Fruit fly (Drosophila melanogaster): ENCODE measurements around the gene ScsbetaA.

Gene ScsbetaA

DNA sequence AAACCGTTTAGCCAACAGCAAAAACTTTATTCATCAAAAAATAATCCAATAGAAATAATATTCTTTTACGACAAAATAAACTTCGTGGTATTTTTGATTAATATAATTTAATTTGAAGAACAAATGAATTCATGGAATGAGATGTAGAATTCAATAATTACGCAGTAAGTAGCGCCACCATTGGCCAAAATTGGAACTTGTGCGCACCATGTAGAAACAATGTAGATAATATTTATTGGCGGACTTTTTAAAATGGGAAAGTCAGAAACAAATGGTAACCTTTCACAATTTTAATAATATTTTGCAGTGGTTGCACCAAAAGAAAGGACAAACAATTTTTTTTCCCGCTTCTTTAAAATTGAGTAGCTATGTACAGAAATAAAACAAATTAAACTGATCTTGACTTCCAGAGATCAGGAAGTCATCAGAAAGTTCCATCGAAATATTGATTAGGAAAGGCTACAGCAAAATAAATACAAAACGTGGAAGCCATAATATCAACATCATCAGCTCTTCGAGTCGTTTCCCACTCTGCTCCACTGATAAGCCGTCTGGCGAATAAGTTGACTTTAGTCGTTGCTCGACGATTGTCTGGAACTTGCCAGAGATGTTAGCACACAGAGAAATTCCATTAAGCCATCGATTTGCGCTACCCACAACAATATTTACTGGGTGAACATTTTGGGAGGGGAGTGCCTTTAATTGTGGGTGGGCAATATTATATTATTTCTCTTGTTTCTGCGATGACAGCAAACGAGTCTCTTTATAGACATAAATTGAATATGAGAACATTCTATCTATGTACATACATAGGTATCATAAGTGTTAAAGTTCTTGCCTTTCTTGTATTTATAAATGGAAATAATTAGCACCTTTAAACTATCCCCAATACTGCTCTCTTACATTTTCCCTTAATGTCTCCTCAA is 41.6 kb downstream of the ScsbetaA start:
- TF ChIP-seq CG8159 (tag; optimal IDR thresholded peaks at IDR 0.05), result peak; percentile 17
- TF ChIP-seq CG9948 (tag; optimal IDR thresholded peaks at IDR 0.05), result no peak
- TF ChIP-seq Pif1A (GFP tag; optimal IDR thresholded peaks at IDR 0.05), result no peak
- TF ChIP-seq CG13204 (GFP tag; optimal IDR thresholded peaks at IDR 0.05), result no peak
- no peak for TF ChIP-seq CG32121 (GFP tag; IDR thresholded peaks at IDR 0.05)
- no peak for TF ChIP-seq CG4496 (GFP tag; IDR thresholded peaks at IDR 0.05)
- no peak for TF ChIP-seq Ets98B (GFP tag; IDR thresholded peaks at IDR 0.05)
- no peak for TF ChIP-seq CG34367 (tag; optimal IDR thresholded peaks at IDR 0.05)
- no peak for TF ChIP-seq Pif1B (GFP tag; optimal IDR thresholded peaks at IDR 0.05)
- TF ChIP-seq CG15710 (tag; optimal IDR thresholded peaks at IDR 0.05), result no peak
- TF ChIP-seq CG17806 (tag; optimal IDR thresholded peaks at IDR 0.05), result no peak
- peak; percentile 18 for TF ChIP-seq Snoo (tag; optimal IDR thresholded peaks at IDR 0.05)
- TF ChIP-seq D1 (tag; optimal IDR thresholded peaks at IDR 0.05), result peak; percentile 63
- TF ChIP-seq gl (tag; optimal IDR thresholded peaks at IDR 0.05), result peak; percentile 9
- TF ChIP-seq rn (GFP tag; IDR thresholded peaks at IDR 0.05), result no peak
- TF ChIP-seq CG10348 (GFP tag; IDR thresholded peaks at IDR 0.05), result no peak
- TF ChIP-seq CG14655 (GFP tag; optimal IDR thresholded peaks at IDR 0.05), result no peak
- no peak for TF ChIP-seq EcR (GFP tag; optimal IDR thresholded peaks at IDR 0.05)
- peak; percentile 15; the same call in 1 of the 2 replicates for TF ChIP-seq CG12605 (GFP tag; IDR thresholded peaks at IDR 0.05)
- TF ChIP-seq fd96Ca (GFP tag; IDR thresholded peaks at IDR 0.05), result peak; percentile 24; the same call in 1 of the 3 replicates
- TF ChIP-seq CG8301 (tag; optimal IDR thresholded peaks at IDR 0.05), result peak; percentile 19

DNA sequence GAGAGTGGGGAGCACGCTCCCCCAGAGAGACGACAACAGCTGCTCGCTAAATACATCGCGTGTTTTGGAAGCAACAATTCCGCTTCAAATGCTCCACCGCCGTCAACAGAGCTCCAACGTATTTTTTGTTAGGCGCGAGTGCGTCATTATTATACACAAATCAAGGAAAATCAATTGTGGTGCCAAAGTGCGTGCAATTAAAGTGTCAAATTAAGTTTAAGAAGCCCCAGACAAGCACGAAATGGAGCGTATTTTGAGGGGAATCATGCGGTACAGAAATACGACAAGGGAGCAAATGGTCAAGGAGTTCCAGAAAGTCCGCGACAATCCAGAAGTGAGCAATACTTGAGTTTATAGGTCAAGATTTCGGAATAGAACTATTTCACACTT is 42.2 kb downstream of the ScsbetaA start, which contains the start of gene CAHbeta:
CAHbeta (plus strand) TSS at position 85 of the 390 bp plus-strand sequence.
- peak; percentile 58 for TF ChIP-seq CG12605 (GFP tag; IDR thresholded peaks at IDR 0.05)
- no peak for TF ChIP-seq CG4496 (GFP tag; IDR thresholded peaks at IDR 0.05)
- peak; percentile 42; the same call in 1 of the 2 replicates for TF ChIP-seq Ets98B (GFP tag; IDR thresholded peaks at IDR 0.05)
- no peak for TF ChIP-seq EcR (GFP tag; optimal IDR thresholded peaks at IDR 0.05)
- TF ChIP-seq CG13204 (GFP tag; optimal IDR thresholded peaks at IDR 0.05), result no peak

DNA sequence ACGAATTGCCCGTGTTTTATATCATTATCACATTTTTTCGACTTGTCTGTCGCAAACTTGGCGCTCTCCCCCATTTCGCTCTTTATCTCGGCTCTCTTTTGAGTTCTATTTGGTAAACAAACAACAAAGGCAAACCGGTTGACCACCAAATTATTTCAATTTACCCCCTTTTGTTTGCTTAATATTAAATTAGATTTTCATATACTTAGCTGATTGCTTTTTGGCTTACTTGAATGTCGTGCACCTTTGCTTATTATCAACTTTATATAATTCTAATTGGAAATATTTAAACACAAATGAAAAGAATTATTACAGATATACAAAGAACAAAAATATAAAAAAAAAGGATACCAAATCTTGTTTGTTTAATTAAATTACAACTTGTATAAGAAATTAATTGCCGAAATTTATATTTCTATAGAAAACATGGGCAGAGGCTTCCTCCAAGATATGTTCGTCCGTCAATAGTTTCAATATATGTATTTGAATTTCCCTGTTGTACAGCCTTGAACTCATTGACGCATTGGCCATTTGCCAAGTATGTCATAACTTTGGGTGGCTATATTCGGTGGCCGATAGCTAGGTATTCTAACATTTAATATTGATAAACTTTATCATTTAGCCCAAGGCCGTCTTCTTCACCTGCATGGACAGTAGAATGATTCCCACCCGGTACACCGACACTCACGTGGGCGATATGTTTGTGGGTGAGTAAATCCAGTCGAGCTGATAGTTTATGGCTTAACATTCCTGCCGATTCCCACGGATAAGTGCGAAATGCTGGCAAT is 42.9 kb downstream of the ScsbetaA start:
- TF ChIP-seq Pif1A (GFP tag; optimal IDR thresholded peaks at IDR 0.05) (no peak), CG9948 (tag; optimal IDR thresholded peaks at IDR 0.05) (no peak), Pif1B (GFP tag; optimal IDR thresholded peaks at IDR 0.05) (no peak), CG13204 (GFP tag; optimal IDR thresholded peaks at IDR 0.05) (no peak), gl (tag; optimal IDR thresholded peaks at IDR 0.05) (no peak), EcR (GFP tag; optimal IDR thresholded peaks at IDR 0.05) (no peak), CG17806 (tag; optimal IDR thresholded peaks at IDR 0.05) (no peak), CG8159 (tag; optimal IDR thresholded peaks at IDR 0.05) (no peak), CG14655 (GFP tag; optimal IDR thresholded peaks at IDR 0.05) (no peak), CG8301 (tag; optimal IDR thresholded peaks at IDR 0.05) (no peak), CG34367 (tag; optimal IDR thresholded peaks at IDR 0.05) (no peak), D1 (tag; optimal IDR thresholded peaks at IDR 0.05) (no peak), CG15710 (tag; optimal IDR thresholded peaks at IDR 0.05) (no peak), rn (GFP tag; IDR thresholded peaks at IDR 0.05) (no peak), CG4496 (GFP tag; IDR thresholded peaks at IDR 0.05) (no peak), CG10348 (GFP tag; IDR thresholded peaks at IDR 0.05) (no peak), CG12605 (GFP tag; IDR thresholded peaks at IDR 0.05) (no peak)

DNA sequence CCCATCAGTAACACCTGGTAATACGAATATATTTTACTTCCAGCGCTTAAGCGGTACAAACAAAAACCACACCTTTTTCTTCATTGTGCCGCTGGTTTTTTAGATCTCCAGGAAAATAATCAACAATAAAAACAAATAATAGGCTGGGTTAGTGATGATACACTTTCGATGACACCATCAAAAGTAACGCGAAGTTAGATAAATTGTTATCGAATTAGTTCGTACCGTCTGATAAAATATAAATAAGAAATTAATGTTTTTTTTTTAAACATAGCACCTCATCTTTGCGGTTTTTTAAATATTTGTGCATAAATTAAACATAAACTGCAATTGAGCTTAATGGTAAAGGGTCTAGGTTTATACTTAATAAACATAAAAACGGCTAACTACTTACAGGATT is 45.6 kb downstream of the ScsbetaA start, which contains the start of gene RagA-B:
RagA-B (minus strand) TSS at position 175 of the 400 bp plus-strand sequence.
- TF ChIP-seq EcR (GFP tag; optimal IDR thresholded peaks at IDR 0.05) (no peak), CG34367 (tag; optimal IDR thresholded peaks at IDR 0.05) (no peak), CG8301 (tag; optimal IDR thresholded peaks at IDR 0.05) (no peak), CG15710 (tag; optimal IDR thresholded peaks at IDR 0.05) (no peak)

DNA sequence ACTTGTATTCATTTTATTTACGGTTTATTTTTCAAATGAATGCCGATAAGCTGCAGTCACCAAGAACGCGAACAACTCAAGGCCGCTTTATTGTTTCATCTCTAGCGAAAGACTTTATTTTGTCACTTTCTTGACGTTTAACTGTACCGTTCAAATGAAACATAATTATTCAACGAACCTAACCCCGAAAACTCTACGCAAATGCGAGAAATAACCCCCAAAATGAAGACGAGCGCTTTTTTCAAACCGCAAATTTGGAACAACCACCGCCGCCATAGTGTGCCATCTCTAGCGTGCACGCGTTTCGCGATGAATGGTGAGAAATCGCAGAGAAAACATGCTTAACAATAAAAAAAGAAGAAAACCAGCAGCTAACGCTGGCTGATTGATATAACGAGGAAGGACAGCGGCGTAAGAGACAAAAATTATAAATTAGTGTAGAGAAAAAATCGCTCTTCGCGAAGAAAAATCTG is 46.1 kb downstream of the ScsbetaA start, which contains the start of gene CG11970:
CG11970 (plus strand) TSS at position 117 of the 473 bp plus-strand sequence.
- no peak for TF ChIP-seq CG32121 (GFP tag; IDR thresholded peaks at IDR 0.05)
- TF ChIP-seq CG34367 (tag; optimal IDR thresholded peaks at IDR 0.05), result no peak
